Worm (Caenorhabditis elegans) whole organism, L4/young adult: ENCODE data around the gene algn-9.

Experiments used
- W03F9.2 ChIP-seq: fragments of 150-350 bp; optimal IDR thresholded peaks from 2 replicates; lab custom pipeline; 2014; ENCODE audit warnings: missing biosample characterization, missing genetic modification characterization
- dao-5 ChIP-seq: sonication (generic microtip); optimal IDR thresholded peaks from 2 replicates; lab custom pipeline; 2016; ENCODE audit warnings: missing genotype, missing genetic modification characterization, moderate library complexity, missing compliant biosample characterization
- him-1 ChIP-seq: sonication (generic microtip); optimal IDR thresholded peaks from 2 replicates; lab custom pipeline; 2016; ENCODE audit warnings: missing genotype, missing genetic modification reagents, missing genetic modification characterization, missing compliant biosample characterization

DNA sequence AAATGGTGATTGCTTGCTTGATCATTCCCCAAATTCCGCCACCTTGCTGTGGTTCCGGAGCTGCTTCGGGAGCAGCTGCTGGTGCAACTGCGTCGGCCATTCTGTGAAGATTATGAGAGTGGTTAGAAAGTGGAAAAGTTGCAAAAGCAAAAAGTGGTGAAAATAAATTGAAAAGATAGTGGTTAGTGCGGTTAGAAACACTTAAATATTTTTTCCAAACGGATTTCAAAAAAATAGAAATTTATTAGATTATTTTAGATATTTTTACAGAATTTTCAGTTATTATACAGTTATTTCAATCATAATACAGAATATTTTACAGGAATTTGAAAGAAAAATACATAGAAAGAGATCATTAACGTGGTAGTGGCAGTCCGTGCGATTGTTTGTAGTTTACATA, 46.6 kb upstream of the algn-9 start, which contains the start of gene R166.2:
- TF ChIP-seq W03F9.2 (tag; lab: Kevin White, UChicago) (no peak), him-1 (tag; lab: Kevin White, UChicago) (no peak), dao-5 (tag; lab: Kevin White, UChicago) (no peak)
